Worm (Caenorhabditis elegans): Measurements from ENCODE around the gene idpp-13.

DNA sequence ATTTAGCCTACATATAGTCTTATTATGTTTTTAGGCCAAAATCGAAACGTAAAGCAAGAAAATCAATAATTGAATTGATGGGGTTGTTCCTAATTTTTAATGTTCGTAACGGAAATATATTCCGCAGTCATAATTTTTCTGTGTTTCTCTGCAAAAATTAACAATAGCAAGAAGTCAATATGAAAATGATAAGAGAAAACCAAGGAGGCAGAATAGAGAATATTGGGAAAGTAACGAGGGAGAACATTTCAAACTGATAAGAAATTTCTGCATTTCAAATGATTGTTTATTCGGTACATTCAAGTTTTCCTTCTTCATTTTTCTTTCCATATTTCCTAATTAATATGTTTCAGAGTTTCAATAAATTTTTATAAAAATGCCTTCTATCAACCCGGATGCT lies 39.2 kb upstream of the idpp-13 start, which contains the start of gene fbxa-54:
- TF ChIP-seq dao-5 (tag; optimal IDR thresholded peaks at IDR 0.05): no peak
- TF ChIP-seq him-1 (tag; optimal IDR thresholded peaks at IDR 0.05): no peak
- no peak for TF ChIP-seq W03F9.2 (tag; optimal IDR thresholded peaks at IDR 0.05)
